Fruit fly (Drosophila melanogaster): ENCODE data around the gene Pbp95.
A peak's percentile ranks its signal among the peaks of the same experiment; 100 is the strongest.

Pbp95 gene

dm6 chr3R:7969702-7970175 lies 43.9 kb upstream of the Pbp95 start (continued):
- TF ChIP-seq CG31627 (GFP tag; optimal IDR thresholded peaks at IDR 0.05) (peak; percentile 65), Blimp-1 (GFP tag; optimal IDR thresholded peaks at IDR 0.05) (no peak), CG3919 (GFP tag; optimal IDR thresholded peaks at IDR 0.05) (peak; percentile 89), CG11762 (GFP tag; optimal IDR thresholded peaks at IDR 0.05; ENCODE audit: insufficient read depth) (peak; percentile 73), CG7368 (GFP tag; optimal IDR thresholded peaks at IDR 0.05) (peak; percentile 60), CG8632 (GFP tag; optimal IDR thresholded peaks at IDR 0.05) (peak; percentile 59), fd85E (GFP tag; optimal IDR thresholded peaks at IDR 0.05) (no peak), Hr39 (GFP tag; optimal IDR thresholded peaks at IDR 0.05) (peak; percentile 58), Lpt (GFP tag; optimal IDR thresholded peaks at IDR 0.05) (peak; percentile 82), CG6808 (GFP tag; optimal IDR thresholded peaks at IDR 0.05) (peak; percentile 83), fkh (GFP tag; optimal IDR thresholded peaks at IDR 0.05) (no peak), CG3032 (tag; optimal IDR thresholded peaks at IDR 0.05) (peak; percentile 84), Eip78C (GFP tag) (peak; percentile 95), CG8319 (GFP tag; optimal IDR thresholded peaks at IDR 0.05) (peak; percentile 41), CG15336 (GFP tag; IDR thresholded peaks at IDR 0.05) (peak; percentile 90), CG34406 (GFP tag; optimal IDR thresholded peaks at IDR 0.05) (peak; percentile 58), eg (GFP tag; IDR thresholded peaks at IDR 0.05) (peak; percentile 87), CG6854 (GFP tag; optimal IDR thresholded peaks at IDR 0.05) (no peak), svp (GFP tag) (peak; percentile 25), CG11902 (GFP tag; optimal IDR thresholded peaks at IDR 0.05) (peak; percentile 30), OdsH (GFP tag; optimal IDR thresholded peaks at IDR 0.05) (peak; percentile 82), fd59A (GFP tag; optimal IDR thresholded peaks at IDR 0.05) (peak; percentile 72), lz (GFP tag; optimal IDR thresholded peaks at IDR 0.05) (peak; percentile 69), Gug (GFP tag; IDR thresholded peaks at IDR 0.05) (peak; percentile 70), Eip75B (GFP tag; optimal IDR thresholded peaks at IDR 0.05) (peak; percentile 84), Met (GFP tag; optimal IDR thresholded peaks at IDR 0.05) (peak; percentile 55), Sox14 (GFP tag; optimal IDR thresholded peaks at IDR 0.05) (peak; percentile 74), Ets96B (tag; optimal IDR thresholded peaks at IDR 0.05) (peak; percentile 82), CG10669 (GFP tag; optimal IDR thresholded peaks at IDR 0.05) (peak; percentile 77), acj6 (GFP tag; optimal IDR thresholded peaks at IDR 0.05) (peak; percentile 74), CG6792 (GFP tag; optimal IDR thresholded peaks at IDR 0.05) (peak; percentile 71), topi (GFP tag; optimal IDR thresholded peaks at IDR 0.05) (peak; percentile 78), ss (GFP tag; optimal IDR thresholded peaks at IDR 0.05) (peak; percentile 73 to 78), Eip93F (GFP tag; optimal IDR thresholded peaks at IDR 0.05) (no peak), pdm3 (GFP tag; optimal IDR thresholded peaks at IDR 0.05) (peak; percentile 72), esn (GFP tag; optimal IDR thresholded peaks at IDR 0.05) (peak; percentile 73), Sox102F (GFP tag; optimal IDR thresholded peaks at IDR 0.05) (peak; percentile 62), Ets21C (GFP tag; optimal IDR thresholded peaks at IDR 0.05) (peak; percentile 39), achi (GFP tag; optimal IDR thresholded peaks at IDR 0.05) (peak; percentile 77)

- TF ChIP-seq CG7368 (GFP tag; optimal IDR thresholded peaks at IDR 0.05) = no peak
- peak; percentile 49 for TF ChIP-seq svp (GFP tag)
- TF ChIP-seq CG15336 (GFP tag; IDR thresholded peaks at IDR 0.05) = no peak
- TF ChIP-seq dsx (GFP tag; optimal IDR thresholded peaks at IDR 0.05; ENCODE audit: poor library complexity, severe bottlenecking) = peak; percentile 54
- no peak for TF ChIP-seq CG8119 (GFP tag; IDR thresholded peaks at IDR 0.05)
- no peak for TF ChIP-seq Blimp-1 (GFP tag; optimal IDR thresholded peaks at IDR 0.05)
- peak in 1 of 2 experiments; percentile 51 for TF ChIP-seq ss (GFP tag; optimal IDR thresholded peaks at IDR 0.05)
- no peak for TF ChIP-seq Gug (GFP tag; IDR thresholded peaks at IDR 0.05)
These were observed 43.0 kb upstream of the Pbp95 start for dm6 chr3R:7970640-7971039.
